Worm (Caenorhabditis elegans): ENCODE results near the gene B0554.5.

B0554.5 gene

ce11 chrV:449130-449529 lies 24.9 kb downstream of the B0554.5 start, which contains the start of gene srh-35:
Gene srh-35, minus strand, starts transcription at chrV:449230.
- TF ChIP-seq him-1 (tag; optimal IDR thresholded peaks at IDR 0.05) (no peak), W03F9.2 (tag; optimal IDR thresholded peaks at IDR 0.05) (no peak), dao-5 (tag; optimal IDR thresholded peaks at IDR 0.05) (no peak)

- TF ChIP-seq him-1 (tag; optimal IDR thresholded peaks at IDR 0.05): no peak
- no peak for TF ChIP-seq W03F9.2 (tag; optimal IDR thresholded peaks at IDR 0.05)
- no peak for TF ChIP-seq dao-5 (tag; optimal IDR thresholded peaks at IDR 0.05)
These were observed 25.4 kb downstream of the B0554.5 start, which contains the start of gene M02H5.8 for ce11 chrV:449685-450084. Gene M02H5.8, plus strand, starts transcription at chrV:449981.

- TF ChIP-seq dao-5 (tag; optimal IDR thresholded peaks at IDR 0.05) (no peak), W03F9.2 (tag; optimal IDR thresholded peaks at IDR 0.05) (no peak), him-1 (tag; optimal IDR thresholded peaks at IDR 0.05) (no peak)
These were observed 26.7 kb downstream of the B0554.5 start, which contains the start of gene nhr-123 for ce11 chrV:450757-451501. Gene nhr-123, plus strand, starts transcription at chrV:451451.

ce11 chrV:453569-453968 lies 29.3 kb downstream of the B0554.5 start, which contains the start of gene nhr-98:
Gene nhr-98, plus strand, starts transcription at chrV:453869.
- TF ChIP-seq him-1 (tag; optimal IDR thresholded peaks at IDR 0.05) (no peak), dao-5 (tag; optimal IDR thresholded peaks at IDR 0.05) (no peak), W03F9.2 (tag; optimal IDR thresholded peaks at IDR 0.05) (no peak)

- TF ChIP-seq dao-5 (tag; optimal IDR thresholded peaks at IDR 0.05) (no peak), W03F9.2 (tag; optimal IDR thresholded peaks at IDR 0.05) (no peak), him-1 (tag; optimal IDR thresholded peaks at IDR 0.05) (no peak)
These were observed 33.6 kb downstream of the B0554.5 start for ce11 chrV:457839-458238.

- TF ChIP-seq dao-5 (tag; optimal IDR thresholded peaks at IDR 0.05) (no peak), W03F9.2 (tag; optimal IDR thresholded peaks at IDR 0.05) (no peak), him-1 (tag; optimal IDR thresholded peaks at IDR 0.05) (no peak)
These were observed 35.2 kb downstream of the B0554.5 start, which contains the start of gene nhr-203 for ce11 chrV:459464-459863. Gene nhr-203, plus strand, starts transcription at chrV:459795.

- no peak for TF ChIP-seq dao-5 (tag; optimal IDR thresholded peaks at IDR 0.05)
- TF ChIP-seq W03F9.2 (tag; optimal IDR thresholded peaks at IDR 0.05): no peak
- no peak for TF ChIP-seq him-1 (tag; optimal IDR thresholded peaks at IDR 0.05)
These were observed 38.0 kb downstream of the B0554.5 start, which contains the start of gene nhr-202 for ce11 chrV:462263-462662. Gene nhr-202, plus strand, starts transcription at chrV:462588.

ce11 chrV:464800-465199 lies 40.6 kb downstream of the B0554.5 start, which contains the start of gene nhr-201:
Gene nhr-201, plus strand, starts transcription at chrV:464828.
- no peak for TF ChIP-seq W03F9.2 (tag; optimal IDR thresholded peaks at IDR 0.05)
- TF ChIP-seq him-1 (tag; optimal IDR thresholded peaks at IDR 0.05): no peak
- TF ChIP-seq dao-5 (tag; optimal IDR thresholded peaks at IDR 0.05): no peak

- no peak for TF ChIP-seq him-1 (tag; optimal IDR thresholded peaks at IDR 0.05)
- TF ChIP-seq W03F9.2 (tag; optimal IDR thresholded peaks at IDR 0.05): no peak
- no peak for TF ChIP-seq dao-5 (tag; optimal IDR thresholded peaks at IDR 0.05)
These were observed 41.1 kb downstream of the B0554.5 start for ce11 chrV:465355-465754.

- TF ChIP-seq W03F9.2 (tag; optimal IDR thresholded peaks at IDR 0.05) (no peak), dao-5 (tag; optimal IDR thresholded peaks at IDR 0.05) (no peak), him-1 (tag; optimal IDR thresholded peaks at IDR 0.05) (no peak)
These were observed 43.3 kb downstream of the B0554.5 start for ce11 chrV:467507-467906.

ce11 chrV:468460-468859 lies 44.2 kb downstream of the B0554.5 start, which contains the start of gene srbc-57:
Gene srbc-57, minus strand, starts transcription at chrV:468560.
- TF ChIP-seq dao-5 (tag; optimal IDR thresholded peaks at IDR 0.05): no peak
- no peak for TF ChIP-seq him-1 (tag; optimal IDR thresholded peaks at IDR 0.05)
- TF ChIP-seq W03F9.2 (tag; optimal IDR thresholded peaks at IDR 0.05): no peak

- TF ChIP-seq him-1 (tag; optimal IDR thresholded peaks at IDR 0.05): no peak
- TF ChIP-seq dao-5 (tag; optimal IDR thresholded peaks at IDR 0.05): no peak
- TF ChIP-seq W03F9.2 (tag; optimal IDR thresholded peaks at IDR 0.05): no peak
These were observed 48.3 kb downstream of the B0554.5 start, which contains the start of gene srt-31 for ce11 chrV:472589-472988. Gene srt-31, plus strand, starts transcription at chrV:472889.

ce11 chrV:474516-474915 lies 50.3 kb downstream of the B0554.5 start, which contains the start of gene nhr-99:
Gene nhr-99, plus strand, starts transcription at chrV:474778.
- no peak for TF ChIP-seq dao-5 (tag; optimal IDR thresholded peaks at IDR 0.05)

Measured in whole organism, L4/young adult.